Worm (Caenorhabditis elegans) whole organism, L4 larva: ENCODE measurements around the gene ttr-5.
A peak's percentile ranks its signal among the peaks of the same experiment; 100 is the strongest.

ENCODE experiments used
- T20F7.1 ChIP-seq: fragments of 200-800 bp; sonication (Bioruptor generic); optimal IDR thresholded peaks from 2 replicates; lab custom pipeline; 2018; ENCODE audit warnings: mild to moderate bottlenecking, missing genetic modification characterization, missing compliant biosample characterization
- T26A8.4 ChIP-seq: fragments of 200-800 bp; sonication (Bioruptor generic); IDR thresholded peaks from 2 replicates; pipeline ENCODE4 v1.3.6; 2022; ENCODE audit warnings: missing genetic modification characterization, missing compliant biosample characterization
- Y5F2A.4 ChIP-seq: fragments of 200-800 bp; sonication (Bioruptor generic); optimal IDR thresholded peaks from 2 replicates; lab custom pipeline; 2018; ENCODE audit warnings: mild to moderate bottlenecking, missing genetic modification characterization, missing compliant biosample characterization
- Y75B8A.6 ChIP-seq: fragments of 200-800 bp; sonication (Bioruptor generic); IDR thresholded peaks from 2 replicates; pipeline ENCODE4 v1.3.6; 2022; ENCODE audit warnings: missing genetic modification reagents, missing genetic modification characterization, missing compliant biosample characterization
- aha-1 ChIP-seq: fragments of 150-350 bp; peaks from one replicate; lab custom pipeline; 2014; ENCODE audit warnings: missing biosample characterization, missing genetic modification characterization
- ama-1 ChIP-seq: fragments of 150-350 bp; optimal IDR thresholded peaks from 2 replicates; lab custom pipeline; 2014; ENCODE audit warnings: inconsistent platforms, mixed read lengths
- daf-12 ChIP-seq: fragments of 150-350 bp; optimal IDR thresholded peaks from 2 replicates; lab custom pipeline; 2014; ENCODE audit warnings: missing biosample characterization, missing genetic modification reagents, missing genetic modification characterization
- daf-8 ChIP-seq: fragments of 200-800 bp; sonication (Bioruptor generic); IDR thresholded peaks from 2 replicates; pipeline ENCODE4 v1.3.6; 2022; ENCODE audit warnings: missing genetic modification characterization, missing compliant biosample characterization
- dmd-6 ChIP-seq: fragments of 200-800 bp; sonication (Bioruptor generic); IDR thresholded peaks from 2 replicates; pipeline ENCODE4 v1.3.6; 2022; ENCODE audit warnings: missing genetic modification reagents, missing genetic modification characterization, missing compliant biosample characterization
- dmd-9 ChIP-seq: fragments of 200-800 bp; sonication (Bioruptor generic); IDR thresholded peaks from 2 replicates; pipeline ENCODE4 v1.3.6; 2022; ENCODE audit warnings: missing genetic modification reagents, missing genetic modification characterization, missing compliant biosample characterization
- fkh-10 ChIP-seq: fragments of 150-350 bp; optimal IDR thresholded peaks from 2 replicates; lab custom pipeline; 2014; ENCODE audit warnings: missing biosample characterization, missing genetic modification reagents, missing genetic modification characterization
- fos-1 ChIP-seq: fragments of 150-350 bp; optimal IDR thresholded peaks from 2 replicates; lab custom pipeline; 2014; ENCODE audit warnings: missing biosample characterization, missing genetic modification characterization
- lim-7 ChIP-seq: fragments of 200-800 bp; sonication (Bioruptor generic); IDR thresholded peaks from 2 replicates; pipeline ENCODE4 v1.3.6; 2022; ENCODE audit warnings: missing genetic modification characterization, missing compliant biosample characterization
- lin-1 ChIP-seq: fragments of 200-800 bp; sonication (Bioruptor generic); IDR thresholded peaks from 2 replicates; pipeline ENCODE4 v1.3.6; 2022; ENCODE audit warnings: missing genetic modification reagents, missing genetic modification characterization, missing compliant biosample characterization
- lin-13 ChIP-seq: fragments of 150-350 bp; optimal IDR thresholded peaks from 2 replicates; lab custom pipeline; 2014; ENCODE audit warnings: missing biosample characterization, missing genetic modification reagents, missing genetic modification characterization
- lin-15B ChIP-seq: fragments of 150-350 bp; sonication (generic microtip); optimal IDR thresholded peaks from 3 replicates; lab custom pipeline; 2014; ENCODE audit warnings: missing biosample characterization, missing genetic modification characterization
- lin-39 ChIP-seq: fragments of 150-350 bp; optimal IDR thresholded peaks from 2 replicates; lab custom pipeline; 2014; ENCODE audit warnings: missing biosample characterization, missing genetic modification reagents, missing genetic modification characterization
- madf-5 ChIP-seq, 2 experiments: fragments of 200-800 bp; sonication (Bioruptor generic); IDR thresholded peaks; 2 replicates each; pipeline ENCODE4 v1.3.6; 2022; ENCODE audit warnings: missing compliant biosample characterization in 2 of 2, missing genetic modification characterization in 2 of 2
- mxl-2 ChIP-seq: fragments of 200-800 bp; sonication (Bioruptor generic); conservative IDR thresholded peaks from 2 replicates; pipeline ENCODE4 v1.3.6; 2022; ENCODE audit warnings: missing genetic modification reagents, missing genetic modification characterization, missing compliant biosample characterization
- mxl-3 ChIP-seq: fragments of 200-800 bp; sonication (Bioruptor generic); optimal IDR thresholded peaks from 2 replicates; lab custom pipeline; 2018; ENCODE audit warnings: mild to moderate bottlenecking, missing genetic modification characterization, missing compliant biosample characterization
- nhr-10 ChIP-seq: fragments of 150-350 bp; optimal IDR thresholded peaks from 2 replicates; lab custom pipeline; 2014; ENCODE audit warnings: missing biosample characterization, missing genetic modification characterization
- nhr-102 ChIP-seq: sonication (generic microtip); optimal IDR thresholded peaks from 2 replicates; lab custom pipeline; 2016; ENCODE audit warnings: mild to moderate bottlenecking, missing genetic modification characterization, moderate library complexity, missing compliant biosample characterization
- nhr-237 ChIP-seq: sonication (generic microtip); optimal IDR thresholded peaks from 2 replicates; lab custom pipeline; 2017; ENCODE audit warnings: missing biosample characterization, missing genetic modification characterization
- nhr-28 ChIP-seq: fragments of 150-350 bp; optimal IDR thresholded peaks from 2 replicates; lab custom pipeline; 2014; ENCODE audit warnings: missing biosample characterization, missing genetic modification characterization
- nhr-41 ChIP-seq: fragments of 200-800 bp; sonication (Bioruptor generic); IDR thresholded peaks from 2 replicates; pipeline ENCODE4 v1.3.6; 2022; ENCODE audit warnings: missing genetic modification reagents, missing genetic modification characterization, missing compliant biosample characterization
- nhr-42 ChIP-seq: fragments of 200-800 bp; sonication (Bioruptor generic); IDR thresholded peaks from 2 replicates; pipeline ENCODE4 v1.3.6; 2022; ENCODE audit warnings: missing genetic modification characterization, missing compliant biosample characterization
- nhr-77 ChIP-seq: fragments of 150-350 bp; optimal IDR thresholded peaks from 2 replicates; lab custom pipeline; 2014; ENCODE audit warnings: missing biosample characterization, missing genetic modification characterization
- pha-4 ChIP-seq, 2 experiments: fragments of 150-350 bp in 1 of 2; fragments of 200-800 bp in 1 of 2; sonication (Bioruptor generic) in 1 of 2; IDR thresholded peaks in 1 of 2; optimal IDR thresholded peaks in 1 of 2; 2 replicates each; pipeline versions ENCODE4 v1.3.6 to Lab custom; 2014 to 2022; ENCODE audit warnings: missing genetic modification characterization in 2 of 2, missing genetic modification reagents in 2 of 2, missing biosample characterization in 1 of 2, missing compliant biosample characterization in 1 of 2
- set-16 ChIP-seq: fragments of 200-800 bp; sonication (Bioruptor generic); IDR thresholded peaks from 2 replicates; pipeline ENCODE4 v1.3.6; 2022; ENCODE audit warnings: missing genetic modification reagents, missing genetic modification characterization, missing compliant biosample characterization
- skn-1 ChIP-seq: fragments of 150-350 bp; optimal IDR thresholded peaks from 2 replicates; lab custom pipeline; 2014; ENCODE audit warnings: missing biosample characterization, missing genetic modification characterization
- spr-1 ChIP-seq: sonication (generic microtip); optimal IDR thresholded peaks from 2 replicates; lab custom pipeline; 2016; ENCODE audit warnings: mild to moderate bottlenecking, missing genetic modification characterization, missing compliant biosample characterization
- tag-97 ChIP-seq: fragments of 200-800 bp; sonication (Bioruptor generic); IDR thresholded peaks from 2 replicates; pipeline ENCODE4 v1.3.6; 2022; ENCODE audit warnings: missing genetic modification characterization, missing compliant biosample characterization
- unc-62 ChIP-seq, 3 experiments: fragments of 150-350 bp in 1 of 3; sonication (generic microtip); optimal IDR thresholded peaks in 2 of 3; peaks in 1 of 3; 1 replicate in 1 of 3; 2 replicates in 2 of 3; lab custom pipeline; 2014 to 2017; ENCODE audit warnings: missing biosample characterization in 3 of 3, missing genetic modification characterization in 3 of 3, missing genetic modification reagents in 3 of 3, missing genotype in 1 of 3
- zag-1 ChIP-seq: fragments of 150-350 bp; optimal IDR thresholded peaks from 2 replicates; lab custom pipeline; 2014; ENCODE audit warnings: missing biosample characterization, missing genetic modification characterization
- zip-2 ChIP-seq: fragments of 150-350 bp; optimal IDR thresholded peaks from 2 replicates; lab custom pipeline; 2014; ENCODE audit warnings: missing biosample characterization, missing genetic modification characterization
- ztf-7 ChIP-seq: fragments of 150-350 bp; optimal IDR thresholded peaks from 2 replicates; lab custom pipeline; 2014; ENCODE audit warnings: missing biosample characterization, missing genetic modification characterization

The ttr-5 gene

DNA sequence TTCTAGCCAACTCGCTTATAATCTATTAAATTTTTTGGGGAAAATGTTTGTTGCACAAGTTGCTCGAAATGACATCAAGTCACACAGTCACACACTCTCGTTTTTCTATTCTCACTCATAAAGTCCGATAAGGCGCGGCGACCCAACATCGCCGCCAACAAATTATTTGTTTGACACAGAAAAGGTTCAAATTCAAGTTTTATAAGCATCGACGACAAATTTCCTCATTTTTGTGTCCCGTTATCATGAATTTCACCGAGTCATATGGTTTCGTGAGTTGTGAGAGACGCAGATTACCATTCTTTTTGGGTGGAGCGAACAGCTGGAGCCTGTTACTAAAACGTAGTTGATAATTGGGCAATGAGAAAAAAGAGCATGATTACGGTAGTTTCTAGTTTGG is 40.3 kb upstream of the ttr-5 start (continued):
- TF ChIP-seq fos-1 (tag; lab: Kevin White, UChicago) (no peak), fkh-10 (no peak), daf-8 (no peak), nhr-237 (tag; lab: Kevin White, UChicago) (no peak), lin-1 (GFP tag; lab: Robert Waterston, UW) (peak; percentile 37; the same call in 1 of the 2 replicates), ztf-7 (tag; lab: Kevin White, UChicago) (no peak), nhr-42 (GFP tag; lab: Robert Waterston, UW) (no peak), T20F7.1 (GFP tag; lab: Kevin White, UChicago) (peak; percentile 10), dmd-6 (peak; percentile 95), Y5F2A.4 (GFP tag; lab: Kevin White, UChicago) (no peak), skn-1 (no peak), ama-1 (lab: Kevin White, UChicago) (no peak), nhr-10 (tag; lab: Kevin White, UChicago) (no peak), madf-5 (GFP tag; IDR thresholded peaks at IDR 0.05; lab: Robert Waterston, UW) (no peak), mxl-3 (peak; percentile 5), tag-97 (no peak), mxl-2 (no peak), nhr-77 (tag; lab: Kevin White, UChicago) (peak; percentile 63)

DNA sequence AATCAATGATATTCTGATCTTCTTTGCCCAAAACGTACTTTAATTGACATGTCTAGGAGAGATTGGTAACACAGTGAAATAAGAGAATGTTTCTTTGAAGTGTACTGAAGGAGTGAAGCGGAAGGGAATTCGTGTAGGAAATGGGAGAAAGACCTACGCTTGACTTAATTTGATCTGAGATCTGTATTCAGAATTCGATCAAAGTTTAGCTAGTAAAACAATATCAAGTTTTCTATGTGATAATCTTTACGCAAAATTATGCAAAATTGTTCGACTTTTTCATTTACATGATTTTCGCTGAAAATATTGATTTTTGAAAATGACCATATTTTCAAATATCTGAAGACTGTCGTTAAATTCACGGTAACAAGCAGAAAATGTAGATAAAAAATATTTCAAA is 32.8 kb upstream of the ttr-5 start, which contains the start of gene K01B6.4:
Gene K01B6.4 (minus strand): TSS at position 101 of the 400 bp plus-strand sequence.
- no peak for TF ChIP-seq nhr-41 (GFP tag; lab: Robert Waterston, UW)
- TF ChIP-seq aha-1: peak; percentile 25

DNA sequence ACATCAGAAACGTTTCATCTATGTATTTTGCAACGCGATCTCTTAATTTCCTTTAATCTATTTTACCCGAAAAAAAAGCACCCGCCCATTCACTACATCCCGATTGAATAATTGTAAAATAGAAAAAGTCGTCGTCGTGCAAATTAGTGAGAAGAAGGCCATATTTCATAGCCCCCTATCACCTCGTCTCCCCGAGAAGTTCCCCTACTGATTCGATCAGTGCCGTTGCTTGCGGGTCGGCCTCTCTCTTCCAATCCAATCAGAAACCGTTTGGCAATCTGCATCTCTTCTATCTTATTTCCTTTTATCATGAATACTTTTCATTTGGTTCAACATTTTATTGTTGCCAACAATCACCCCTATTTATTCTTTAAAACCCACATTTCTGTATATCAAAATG is 31.0 kb upstream of the ttr-5 start:
- TF ChIP-seq lim-7 (GFP tag; lab: Robert Waterston, UW) (no peak), unc-62 (GFP tag; optimal IDR thresholded peaks at IDR 0.05 in 1 of 2; lab: Kevin White, UChicago) (peak in 1 of 2 experiments; percentile 71), unc-62 (tag; optimal IDR thresholded peaks at IDR 0.05; lab: Kevin White, UChicago) (no peak)

- TF ChIP-seq pha-4 (GFP tag; IDR thresholded peaks at IDR 0.05; lab: Robert Waterston, UW) (no peak), pha-4 (tag; optimal IDR thresholded peaks at IDR 0.05; lab: Kevin White, UChicago) (no peak), lin-15B (tag; lab: Kevin White, UChicago) (no peak), Y75B8A.6 (GFP tag; lab: Robert Waterston, UW) (no peak), nhr-41 (GFP tag; lab: Robert Waterston, UW) (no peak), dmd-9 (no peak), zip-2 (tag; lab: Kevin White, UChicago) (no peak), spr-1 (tag; lab: Kevin White, UChicago) (no peak), ztf-7 (tag; lab: Kevin White, UChicago) (no peak), mxl-2 (no peak), nhr-102 (tag; lab: Kevin White, UChicago) (no peak), daf-12 (no peak), lin-13 (no peak), set-16 (GFP tag; lab: Robert Waterston, UW) (no peak), T26A8.4 (GFP tag; lab: Robert Waterston, UW) (no peak), zag-1 (tag; lab: Kevin White, UChicago) (no peak), lin-39 (tag; lab: Kevin White, UChicago) (no peak)
These were observed 30.2 kb upstream of the ttr-5 start, which contains the start of gene K01B6.3 for ce11 chrIII:9299919-9300318. TSS of gene K01B6.3 (plus strand) at chrIII:9300219.

- TF ChIP-seq nhr-28 (peak; percentile 32), lin-39 (tag; lab: Kevin White, UChicago) (no peak)
These were observed 29.4 kb upstream of the ttr-5 start for ce11 chrIII:9300670-9301069.
